Fruit fly (Drosophila melanogaster): Measurements from ENCODE around the gene crp.

Gene crp

dm6 chr2L:16285692-16286359, 1.7 kb downstream of the crp start (continued):
- TF ChIP-seq fd64A (GFP tag; optimal IDR thresholded peaks at IDR 0.05) (peak; percentile 62), bab2 (GFP tag; optimal IDR thresholded peaks at IDR 0.05) (peak; percentile 85), CG11504 (tag; optimal IDR thresholded peaks at IDR 0.05) (peak; percentile 88), Lpt (GFP tag; optimal IDR thresholded peaks at IDR 0.05) (no peak), CG8944 (GFP tag; optimal IDR thresholded peaks at IDR 0.05) (peak; percentile 84), CG2678 (tag; optimal IDR thresholded peaks at IDR 0.05) (peak; percentile 92), exex (tag; optimal IDR thresholded peaks at IDR 0.05) (peak; percentile 39), sim (GFP tag; IDR thresholded peaks at IDR 0.05) (no peak), kni (GFP tag; optimal IDR thresholded peaks at IDR 0.05) (no peak), gfzf (GFP tag; optimal IDR thresholded peaks at IDR 0.05) (no peak), MTF-1 (GFP tag; optimal IDR thresholded peaks at IDR 0.05; ENCODE audit: borderline replicate concordance) (peak; percentile 67), ranshi (GFP tag; IDR thresholded peaks at IDR 0.05) (no peak), CG15011 (GFP tag; optimal IDR thresholded peaks at IDR 0.05) (peak; percentile 77), sens (GFP tag) (peak; percentile 98), fd3F (GFP tag; optimal IDR thresholded peaks at IDR 0.05) (peak; percentile 86), Hmr (GFP tag; optimal IDR thresholded peaks at IDR 0.05) (peak; percentile 76), gro (GFP tag; optimal IDR thresholded peaks at IDR 0.05) (peak; percentile 86), ssp (GFP tag; IDR thresholded peaks at IDR 0.05) (no peak), Mad (GFP tag; optimal IDR thresholded peaks at IDR 0.05) (peak; percentile 85), Dek (tag; optimal IDR thresholded peaks at IDR 0.05) (peak; percentile 89), hth (optimal IDR thresholded peaks at IDR 0.05) (no peak), Dp (GFP tag; optimal IDR thresholded peaks at IDR 0.05) (no peak), CG7928 (GFP tag; optimal IDR thresholded peaks at IDR 0.05) (peak; percentile 32), CG11695 (GFP tag; IDR thresholded peaks at IDR 0.05) (no peak), HHEX (GFP tag; optimal IDR thresholded peaks at IDR 0.05) (peak; percentile 87), CG17829 (tag; optimal IDR thresholded peaks at IDR 0.05) (peak; percentile 89), CG17359 (tag; optimal IDR thresholded peaks at IDR 0.05) (peak; percentile 94), CG11398 (GFP tag; optimal IDR thresholded peaks at IDR 0.05) (peak; percentile 73), CG13624 (GFP tag; optimal IDR thresholded peaks at IDR 0.05) (peak; percentile 86), eve (GFP tag; optimal IDR thresholded peaks at IDR 0.05) (peak in 1 of 2 experiments; percentile 23), CG3281 (GFP tag; optimal IDR thresholded peaks at IDR 0.05) (peak; percentile 87), CG13775 (GFP tag; optimal IDR thresholded peaks at IDR 0.05) (peak; percentile 78), Ptx1 (GFP tag; IDR thresholded peaks at IDR 0.05) (no peak), CG12744 (GFP tag; optimal IDR thresholded peaks at IDR 0.05) (peak; percentile 74), Lim3 (GFP tag; IDR thresholded peaks at IDR 0.05) (no peak), CoRest (tag; optimal IDR thresholded peaks at IDR 0.05) (peak; percentile 91), Dref (GFP tag; IDR thresholded peaks at IDR 0.05) (no peak), tna (GFP tag; IDR thresholded peaks at IDR 0.05; ENCODE audit: partially characterized antibody) (no peak), CG6854 (GFP tag; optimal IDR thresholded peaks at IDR 0.05) (peak; percentile 84), yki (optimal IDR thresholded peaks at IDR 0.05) (peak; percentile 41), CG8089 (GFP tag; optimal IDR thresholded peaks at IDR 0.05) (peak; percentile 78), Trl (optimal IDR thresholded peaks at IDR 0.05) (peak; percentile 68 to 87), Trl (GFP tag; optimal IDR thresholded peaks at IDR 0.05) (peak; percentile 65), unpg (GFP tag; optimal IDR thresholded peaks at IDR 0.05) (peak; percentile 94), ato (GFP tag; IDR thresholded peaks at IDR 0.05; ENCODE audit: partially characterized antibody) (no peak), CG11093 (GFP tag; IDR thresholded peaks at IDR 0.05) (peak; percentile 80), crp (GFP tag; optimal IDR thresholded peaks at IDR 0.05) (peak; percentile 65 to 92), CG10209 (GFP tag; optimal IDR thresholded peaks at IDR 0.05) (peak; percentile 82), Chrac-16 (GFP tag; optimal IDR thresholded peaks at IDR 0.05) (peak; percentile 84), HLH3B (GFP tag; IDR thresholded peaks at IDR 0.05) (no peak), seq (GFP tag; IDR thresholded peaks at IDR 0.05) (no peak)

Data from whole organism, embryonic.